Worm (Caenorhabditis elegans): Measurements from ENCODE around the gene C45B2.3.
A peak's percentile ranks its signal among the peaks of the same experiment; 100 is the strongest.

The C45B2.3 gene

DNA sequence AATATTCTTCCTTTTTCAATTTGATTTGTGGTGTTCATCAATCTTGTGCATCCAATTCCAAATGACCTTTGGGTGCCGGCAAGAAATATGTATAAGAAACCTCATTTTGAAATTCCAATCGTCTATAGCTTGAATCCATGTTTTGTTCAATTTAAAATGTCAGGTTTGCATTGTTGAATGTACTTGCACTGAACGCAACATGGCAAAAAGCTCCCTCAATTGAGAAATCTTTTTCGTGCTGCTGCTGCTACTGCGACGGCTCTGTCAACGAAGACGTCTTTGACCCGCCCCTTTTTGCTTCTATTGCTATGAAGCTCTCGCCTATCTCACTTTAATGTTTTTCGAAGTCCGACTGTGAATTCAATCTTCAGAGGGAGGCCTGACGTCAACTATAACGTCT, 7.6 kb upstream of the C45B2.3 start, which contains the start of gene lgc-58:
lgc-58 (plus strand) TSS at position 301 of the 400 bp plus-strand sequence.
- TF ChIP-seq attf-5 (GFP tag; optimal IDR thresholded peaks at IDR 0.05) (no peak), hrde-1 (tag; optimal IDR thresholded peaks at IDR 0.05; ENCODE audit: borderline replicate concordance) (no peak), nhr-179 (tag; optimal IDR thresholded peaks at IDR 0.05) (no peak), rpc-1 (optimal IDR thresholded peaks at IDR 0.05) (no peak), rpc-1 (tag; optimal IDR thresholded peaks at IDR 0.05) (no peak), mes-4 (tag; optimal IDR thresholded peaks at IDR 0.05) (no peak), let-607 (tag; optimal IDR thresholded peaks at IDR 0.05) (no peak), ekl-4 (GFP tag; IDR thresholded peaks at IDR 0.05) (no peak), F23B12.7 (tag; optimal IDR thresholded peaks at IDR 0.05; ENCODE audit: insufficient read depth) (no peak), F22D6.2 (tag; optimal IDR thresholded peaks at IDR 0.05) (no peak), ztf-18 (tag; optimal IDR thresholded peaks at IDR 0.05) (no peak), ceh-58 (GFP tag; IDR thresholded peaks at IDR 0.05) (no peak), nhr-90 (tag; optimal IDR thresholded peaks at IDR 0.05) (no peak), snpc-1.3 (tag; optimal IDR thresholded peaks at IDR 0.05; ENCODE audit: insufficient read depth) (no peak)

DNA sequence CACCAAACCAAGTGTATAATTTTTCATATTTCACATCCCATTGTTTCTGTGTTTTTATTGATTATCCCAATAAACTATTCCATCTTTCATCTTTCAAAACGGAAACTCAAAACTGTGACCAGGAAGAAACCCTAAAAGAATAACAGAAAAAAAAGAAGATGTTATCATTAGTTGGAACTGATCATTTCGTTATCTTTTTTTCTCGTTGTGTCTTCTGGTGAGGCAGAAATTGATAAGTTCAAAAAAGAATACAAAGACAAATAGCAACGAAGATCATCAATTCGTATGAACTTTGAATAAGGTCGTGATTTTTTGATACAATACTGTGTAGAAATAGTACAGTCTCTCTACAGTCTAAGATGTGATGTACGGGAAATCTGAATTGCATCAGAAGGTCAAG, 967 bp upstream of the C45B2.3 start:
- TF ChIP-seq ztf-6 (GFP tag; IDR thresholded peaks at IDR 0.05) (no peak), chd-7 (tag; optimal IDR thresholded peaks at IDR 0.05) (no peak)

DNA sequence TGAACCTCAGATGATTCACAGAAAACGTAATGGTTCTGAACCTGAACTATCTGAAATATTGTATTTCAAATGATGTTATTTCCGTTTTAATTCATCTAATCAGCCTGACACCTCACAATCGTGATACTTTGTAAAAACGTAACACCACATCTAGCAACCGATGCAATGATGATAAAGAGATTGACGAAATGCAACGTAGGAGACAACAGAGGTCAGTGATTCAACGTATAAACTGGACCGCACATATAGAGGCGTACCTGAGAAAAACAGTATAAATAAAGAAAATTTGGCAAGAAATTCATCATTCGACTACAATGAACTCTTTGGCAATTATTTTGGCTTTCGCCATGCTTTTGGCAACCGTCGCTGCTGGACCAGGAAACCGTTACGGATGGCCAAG, 1.7 kb downstream of the C45B2.3 start, which contains the start of gene C45B2.2:
C45B2.2 (plus strand) TSS at position 301 of the 400 bp plus-strand sequence.
- no peak for TF ChIP-seq mes-4 (tag; optimal IDR thresholded peaks at IDR 0.05)
- TF ChIP-seq sptf-2 (GFP tag; optimal IDR thresholded peaks at IDR 0.05): no peak
- TF ChIP-seq somi-1 (GFP tag; optimal IDR thresholded peaks at IDR 0.05): no peak

DNA sequence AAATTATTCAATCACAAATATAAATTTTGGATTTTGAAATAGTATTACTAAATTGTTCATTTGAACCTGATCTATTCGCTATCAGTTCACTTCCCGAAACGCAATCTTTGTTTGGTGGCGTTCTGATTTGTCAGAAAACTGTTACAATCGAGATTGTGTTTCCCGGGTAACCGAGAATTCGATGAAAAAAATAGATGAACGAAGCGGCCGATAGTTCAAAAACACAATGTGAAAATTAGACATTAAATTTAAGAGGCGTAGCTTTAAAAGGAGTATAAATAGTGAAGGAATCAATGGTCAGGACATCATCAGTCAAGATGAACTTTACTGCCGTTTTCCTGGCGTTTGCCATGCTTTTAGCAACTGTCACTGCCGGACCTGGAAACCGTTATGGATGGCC, 3.1 kb downstream of the C45B2.3 start, which contains the start of gene C45B2.1:
C45B2.1 (plus strand) TSS at position 301 of the 400 bp plus-strand sequence.
- no peak for TF ChIP-seq F10E7.11 (tag; optimal IDR thresholded peaks at IDR 0.05)
- TF ChIP-seq F49E8.2 (tag; optimal IDR thresholded peaks at IDR 0.05; ENCODE audit: insufficient read depth): no peak
- no peak for TF ChIP-seq ekl-4 (GFP tag; IDR thresholded peaks at IDR 0.05)

DNA sequence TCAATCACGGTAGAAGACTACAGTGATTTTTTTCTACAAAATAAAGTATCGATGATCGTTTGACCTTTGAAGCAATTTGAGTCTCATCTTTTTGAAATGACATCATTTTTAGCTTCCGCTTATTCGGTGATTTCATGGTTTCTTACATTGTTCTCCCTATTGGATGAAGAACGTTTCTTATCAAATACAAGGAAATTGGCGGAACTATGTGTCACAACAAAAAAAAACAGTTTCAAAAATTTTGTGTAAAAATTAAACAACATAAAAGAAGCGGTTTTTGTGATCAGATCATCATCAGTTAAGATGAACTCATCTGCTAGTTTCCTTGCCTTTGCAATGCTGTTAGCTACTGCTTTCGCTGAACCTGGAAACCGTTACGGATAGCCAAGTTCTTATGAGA, 4.9 kb downstream of the C45B2.3 start, which contains the start of gene C45B2.8:
C45B2.8 (plus strand) TSS at position 301 of the 400 bp plus-strand sequence.
- TF ChIP-seq mxl-1 (tag; optimal IDR thresholded peaks at IDR 0.05): no peak
- no peak for TF ChIP-seq lir-1 (GFP tag; conservative IDR thresholded peaks at IDR 0.05)
- no peak for TF ChIP-seq ztf-6 (GFP tag; IDR thresholded peaks at IDR 0.05)

DNA sequence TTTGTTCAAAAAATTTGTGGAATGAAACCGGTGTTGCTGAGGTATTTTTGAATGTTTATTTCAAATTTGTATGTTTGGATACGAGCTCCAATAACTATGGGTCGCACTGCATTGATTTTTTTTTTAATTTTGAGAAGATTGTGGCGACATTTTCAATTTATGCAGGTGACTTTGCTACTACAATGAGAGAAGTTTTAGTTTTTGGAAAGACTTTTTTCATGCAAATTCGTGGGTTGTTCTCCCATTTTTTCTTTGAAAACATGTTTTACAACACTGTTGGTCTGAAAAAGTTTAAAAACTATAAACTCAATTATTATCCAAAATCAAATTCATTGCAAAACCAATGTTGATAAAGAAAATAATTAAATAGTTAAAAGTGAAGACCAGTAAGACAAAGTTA, 6.0 kb downstream of the C45B2.3 start:
- TF ChIP-seq rcor-1 (GFP tag; IDR thresholded peaks at IDR 0.05) (no peak), F55B11.4 (tag; optimal IDR thresholded peaks at IDR 0.05; ENCODE audit: borderline replicate concordance, insufficient read depth) (no peak), efl-1 (GFP tag; optimal IDR thresholded peaks at IDR 0.05) (no peak), zfh-2 (GFP tag; conservative IDR thresholded peaks at IDR 0.05) (no peak), athp-1 (tag; optimal IDR thresholded peaks at IDR 0.05) (no peak), atf-7 (tag; optimal IDR thresholded peaks at IDR 0.05) (peak; percentile 41), let-607 (tag; optimal IDR thresholded peaks at IDR 0.05) (peak; percentile 7 to 42), ets-4 (GFP tag; optimal IDR thresholded peaks at IDR 0.05) (no peak), F39B2.1 (GFP tag; IDR thresholded peaks at IDR 0.05) (no peak), madf-8 (GFP tag; conservative IDR thresholded peaks at IDR 0.05) (no peak), Y53G8AR.9 (GFP tag; conservative IDR thresholded peaks at IDR 0.05) (0 out of 2 replicates have a peak, but pooled peaks have one; percentile 39), sptf-2 (GFP tag; optimal IDR thresholded peaks at IDR 0.05) (peak; percentile 12), madf-10 (tag; optimal IDR thresholded peaks at IDR 0.05) (peak; percentile 61), ztf-25 (GFP tag; IDR thresholded peaks at IDR 0.05) (no peak), B0336.3 (GFP tag; IDR thresholded peaks at IDR 0.05) (0 out of 2 replicates have a peak, but pooled peaks have one; percentile 23), dpl-1 (GFP tag; optimal IDR thresholded peaks at IDR 0.05) (no peak), chd-7 (tag; optimal IDR thresholded peaks at IDR 0.05) (no peak), tlf-1 (GFP tag; optimal IDR thresholded peaks at IDR 0.05) (peak; percentile 54), fkh-3 (tag; optimal IDR thresholded peaks at IDR 0.05) (no peak), snpc-1.3 (tag; optimal IDR thresholded peaks at IDR 0.05; ENCODE audit: insufficient read depth) (no peak), Y56A3A.18 (GFP tag; IDR thresholded peaks at IDR 0.05) (peak; percentile 18; the same call in 1 of the 2 replicates), unc-62 (GFP tag; optimal IDR thresholded peaks at IDR 0.05) (no peak)

Measured in whole organism, young adult.